Worm (Caenorhabditis elegans): Measurements from ENCODE around the gene F31A3.3.

F31A3.3 gene

ce11 chrX:17544349-17544936 is 10.6 kb upstream of the F31A3.3 start (continued):
- TF ChIP-seq ceh-44 (GFP tag; IDR thresholded peaks at IDR 0.05), result no peak
- no peak for TF ChIP-seq Y105C5A.15 (GFP tag; IDR thresholded peaks at IDR 0.05)
- TF ChIP-seq ceh-62 (tag; optimal IDR thresholded peaks at IDR 0.05), result no peak
- TF ChIP-seq unc-62 (GFP tag; optimal IDR thresholded peaks at IDR 0.05 in 1 of 2), result no peak
- no peak for TF ChIP-seq unc-62 (tag; optimal IDR thresholded peaks at IDR 0.05)
- TF ChIP-seq attf-4 (tag; optimal IDR thresholded peaks at IDR 0.05), result no peak
- TF ChIP-seq nhr-41 (GFP tag; IDR thresholded peaks at IDR 0.05), result peak; percentile 80
- TF ChIP-seq egl-27 (tag; optimal IDR thresholded peaks at IDR 0.05), result no peak
- no peak for TF ChIP-seq F26F4.8 (GFP tag; conservative IDR thresholded peaks at IDR 0.05)

DNA sequence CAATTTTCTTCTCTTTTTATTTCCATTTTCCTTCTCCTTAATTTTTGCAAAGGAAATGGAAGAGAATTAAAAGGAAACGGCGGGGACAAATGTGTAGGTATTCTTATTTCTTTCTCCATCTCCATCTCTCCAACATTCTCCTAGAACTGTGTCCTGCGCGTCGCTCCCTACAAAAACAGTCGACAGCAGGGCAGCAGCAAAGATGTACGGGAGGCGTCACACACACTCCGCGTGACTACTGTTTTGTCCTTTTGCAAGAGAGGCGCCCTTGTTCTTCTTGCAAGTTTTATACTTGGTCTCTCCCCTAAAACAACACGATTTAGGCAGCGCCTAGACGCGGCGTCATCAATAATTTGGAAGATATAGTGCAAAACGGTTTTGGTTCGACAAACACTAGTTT is 6.1 kb upstream of the F31A3.3 start:
- TF ChIP-seq spr-1 (tag; optimal IDR thresholded peaks at IDR 0.05) (no peak), ztf-7 (tag; optimal IDR thresholded peaks at IDR 0.05) (no peak), lin-29 (GFP tag; IDR thresholded peaks at IDR 0.05) (no peak), hlh-30 (tag; optimal IDR thresholded peaks at IDR 0.05; ENCODE audit: insufficient read depth) (peak; percentile 77), nhr-48 (tag; optimal IDR thresholded peaks at IDR 0.05) (peak; percentile 35), hlh-11 (tag; optimal IDR thresholded peaks at IDR 0.05) (peak; percentile 40), dmd-6 (GFP tag; IDR thresholded peaks at IDR 0.05) (no peak), fkh-10 (GFP tag; optimal IDR thresholded peaks at IDR 0.05) (no peak), nhr-41 (GFP tag; IDR thresholded peaks at IDR 0.05) (no peak), F10B5.3 (tag; optimal IDR thresholded peaks at IDR 0.05) (no peak), ceh-32 (tag; optimal IDR thresholded peaks at IDR 0.05; ENCODE audit: poor library complexity) (no peak), ceh-62 (tag; optimal IDR thresholded peaks at IDR 0.05) (no peak), snpc-1.2 (GFP tag; IDR thresholded peaks at IDR 0.05) (no peak), mep-1 (tag; optimal IDR thresholded peaks at IDR 0.05) (peak; percentile 1), aly-2 (tag; optimal IDR thresholded peaks at IDR 0.05) (no peak), egl-43 (GFP tag; IDR thresholded peaks at IDR 0.05) (no peak), sdz-12 (GFP tag; optimal IDR thresholded peaks at IDR 0.05) (no peak), mxl-3 (GFP tag; optimal IDR thresholded peaks at IDR 0.05) (peak; percentile 82), php-3 (GFP tag; IDR thresholded peaks at IDR 0.05) (no peak), lir-3 (tag; optimal IDR thresholded peaks at IDR 0.05) (no peak), mdl-1 (tag; optimal IDR thresholded peaks at IDR 0.05) (peak in 1 of 2 experiments; percentile 69), spr-3 (GFP tag; optimal IDR thresholded peaks at IDR 0.05) (no peak), lsy-2 (tag; optimal IDR thresholded peaks at IDR 0.05) (no peak), hmg-1.1 (GFP tag; IDR thresholded peaks at IDR 0.05) (peak; percentile 41; the same call in 1 of the 2 replicates), nhr-102 (tag; optimal IDR thresholded peaks at IDR 0.05) (no peak), ceh-28 (tag; optimal IDR thresholded peaks at IDR 0.05) (no peak), Y75B8A.6 (GFP tag; IDR thresholded peaks at IDR 0.05) (no peak), nhr-28 (tag; optimal IDR thresholded peaks at IDR 0.05) (peak; percentile 73), skn-1 (tag; optimal IDR thresholded peaks at IDR 0.05) (no peak), lim-7 (GFP tag; IDR thresholded peaks at IDR 0.05) (no peak), cey-2 (tag; optimal IDR thresholded peaks at IDR 0.05; ENCODE audit: borderline replicate concordance, insufficient read depth) (no peak), F44E2.7 (GFP tag; IDR thresholded peaks at IDR 0.05) (no peak)

DNA sequence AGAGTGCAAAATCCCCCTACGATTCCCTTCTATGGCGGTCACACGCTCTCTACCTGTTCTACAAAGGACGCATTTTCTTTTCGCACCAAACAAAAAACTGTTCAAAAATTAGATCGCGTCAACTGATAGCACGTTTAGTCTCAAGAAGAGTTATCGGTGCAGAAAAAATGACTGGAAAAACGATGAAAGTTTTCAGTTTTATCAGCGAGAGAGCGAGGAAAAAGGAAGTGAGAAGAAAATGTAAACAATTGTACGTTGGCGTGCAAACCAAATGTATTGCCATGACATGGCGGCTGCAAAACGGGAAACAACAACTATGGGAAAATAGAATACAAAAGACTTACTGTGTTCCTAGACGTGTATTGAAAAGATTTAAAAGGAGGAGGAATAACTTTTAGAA is 3.7 kb upstream of the F31A3.3 start:
- TF ChIP-seq ztf-11 (tag; optimal IDR thresholded peaks at IDR 0.05) (no peak), mdt-29 (GFP tag; IDR thresholded peaks at IDR 0.05) (no peak), pqm-1 (tag; optimal IDR thresholded peaks at IDR 0.05) (peak; percentile 39), dmd-6 (GFP tag; IDR thresholded peaks at IDR 0.05) (peak; percentile 49; the same call in 1 of the 2 replicates), ceh-62 (tag; optimal IDR thresholded peaks at IDR 0.05) (no peak), nhr-6 (tag; optimal IDR thresholded peaks at IDR 0.05) (no peak), nhr-10 (tag; optimal IDR thresholded peaks at IDR 0.05) (no peak), dpl-1 (GFP tag; optimal IDR thresholded peaks at IDR 0.05) (no peak), lir-3 (tag; optimal IDR thresholded peaks at IDR 0.05) (no peak), zfp-3 (GFP tag; conservative IDR thresholded peaks at IDR 0.05) (no peak), lin-13 (GFP tag; optimal IDR thresholded peaks at IDR 0.05) (no peak), daf-19 (GFP tag; conservative IDR thresholded peaks at IDR 0.05) (no peak), mes-2 (tag; optimal IDR thresholded peaks at IDR 0.05; ENCODE audit: poor library complexity, severe bottlenecking) (no peak), daf-16 (GFP tag; optimal IDR thresholded peaks at IDR 0.05) (no peak), daf-16 (tag; optimal IDR thresholded peaks at IDR 0.05) (peak; percentile 28)
